Fruit fly (Drosophila melanogaster) whole organism, embryonic: ENCODE measurements around the gene CG4115.
A peak's percentile ranks its signal among the peaks of the same experiment; 100 is the strongest.

Experiments
- CG13296 ChIP-seq: fragments of 200-800 bp; sonication (Bioruptor generic); optimal IDR thresholded peaks from 3 replicates; lab custom pipeline; 2018; ENCODE audit warnings: missing biosample characterization, mild to moderate bottlenecking, missing genetic modification characterization
- CG14050 ChIP-seq: fragments of 200-800 bp; sonication (Bioruptor generic); IDR thresholded peaks from 3 replicates; pipeline ENCODE4 v1.3.6; 2022; ENCODE audit warnings: missing biosample characterization, missing genetic modification characterization
- CG14441 ChIP-seq: fragments of 200-800 bp; sonication (Bioruptor generic); IDR thresholded peaks from 2 replicates; pipeline ENCODE4 v1.3.6; 2022; ENCODE audit warnings: missing biosample characterization, missing genetic modification characterization
- CG15696 ChIP-seq: fragments of 200-800 bp; sonication (Bioruptor generic); optimal IDR thresholded peaks from 2 replicates; lab custom pipeline; 2019; ENCODE audit warnings: missing biosample characterization, mild to moderate bottlenecking, missing genetic modification characterization, moderate library complexity
- CG1602 ChIP-seq: fragments of 200-800 bp; sonication (Bioruptor generic); optimal IDR thresholded peaks from 3 replicates; lab custom pipeline; 2016; ENCODE audit warnings: missing biosample characterization, missing genetic modification characterization
- CG17328 ChIP-seq: fragments of 200-800 bp; sonication (Bioruptor generic); IDR thresholded peaks from 2 replicates; pipeline ENCODE4 v1.3.6; 2022; ENCODE audit warnings: missing biosample characterization, missing genetic modification characterization
- CG2116 ChIP-seq: fragments of 200-800 bp; sonication (Bioruptor generic); optimal IDR thresholded peaks from 3 replicates; lab custom pipeline; 2018; ENCODE audit warnings: missing biosample characterization, mild to moderate bottlenecking, missing genetic modification characterization
- CG31224 ChIP-seq: fragments of 200-800 bp; sonication (Bioruptor generic); IDR thresholded peaks from 2 replicates; pipeline ENCODE4 v1.3.6; 2022; ENCODE audit warnings: missing biosample characterization, missing genetic modification characterization
- CG31388 ChIP-seq: fragments of 200-800 bp; sonication (Bioruptor generic); optimal IDR thresholded peaks from 2 replicates; lab custom pipeline; 2016; ENCODE audit warnings: missing biosample characterization, missing genetic modification characterization
- CG3281 ChIP-seq: fragments of 200-800 bp; sonication (Bioruptor generic); optimal IDR thresholded peaks from 3 replicates; lab custom pipeline; 2017; ENCODE audit warnings: missing biosample characterization, mild to moderate bottlenecking, missing genetic modification characterization
- CG33213 ChIP-seq: fragments of 200-800 bp; sonication (Bioruptor generic); optimal IDR thresholded peaks from 3 replicates; lab custom pipeline; 2016; ENCODE audit warnings: missing biosample characterization, missing genetic modification characterization
- CG4730 ChIP-seq: fragments of 200-800 bp; sonication (Bioruptor generic); IDR thresholded peaks from 2 replicates; pipeline ENCODE4 v1.3.6; 2022; ENCODE audit warnings: missing biosample characterization, missing genetic modification characterization
- CG6813 ChIP-seq: fragments of 200-800 bp; sonication (Bioruptor generic); optimal IDR thresholded peaks from 2 replicates; lab custom pipeline; 2017; ENCODE audit warnings: missing biosample characterization, missing genetic modification characterization, mild to moderate bottlenecking, moderate library complexity, missing genetic modification reagents
- D19A ChIP-seq: fragments of 200-800 bp; optimal IDR thresholded peaks from 3 replicates; lab custom pipeline; 2019; ENCODE audit warnings: missing biosample characterization, mild to moderate bottlenecking, missing genetic modification characterization, moderate library complexity
- Drgx ChIP-seq: fragments of 200-800 bp; sonication (Bioruptor generic); IDR thresholded peaks from 2 replicates; pipeline ENCODE4 v1.3.6; 2022; ENCODE audit warnings: missing biosample characterization, missing genetic modification characterization
- HLHmδ ChIP-seq: fragments of 200-800 bp; sonication (Bioruptor generic); optimal IDR thresholded peaks from 2 replicates; lab custom pipeline; 2018; ENCODE audit warnings: missing biosample characterization, mild to moderate bottlenecking, missing genetic modification characterization, moderate library complexity
- HmgD ChIP-seq: fragments of 200-800 bp; sonication (Bioruptor generic); optimal IDR thresholded peaks from 3 replicates; lab custom pipeline; 2016; ENCODE audit warnings: missing biosample characterization, missing genetic modification characterization
- MTF-1 ChIP-seq: fragments of 200-800 bp; sonication (Bioruptor generic); optimal IDR thresholded peaks from 2 replicates; lab custom pipeline; 2018; ENCODE audit warnings: missing biosample characterization, mild to moderate bottlenecking, missing genetic modification characterization, borderline replicate concordance
- Ptx1 ChIP-seq: fragments of 200-800 bp; sonication (Bioruptor generic); IDR thresholded peaks from 2 replicates; pipeline ENCODE4 v1.3.6; 2022; ENCODE audit warnings: missing biosample characterization, missing genetic modification characterization
- Ravus ChIP-seq: fragments of 200-800 bp; sonication (Bioruptor generic); IDR thresholded peaks from 2 replicates; pipeline ENCODE4 v1.3.6; 2022; ENCODE audit warnings: missing biosample characterization, missing genetic modification characterization
- ap ChIP-seq: fragments of 200-800 bp; sonication (Bioruptor generic); IDR thresholded peaks from 2 replicates; pipeline ENCODE4 v1.3.6; 2022; ENCODE audit warnings: missing biosample characterization, missing genetic modification characterization
- az2 ChIP-seq: fragments of 200-800 bp; sonication (Bioruptor generic); optimal IDR thresholded peaks from 3 replicates; lab custom pipeline; 2016; ENCODE audit warnings: missing biosample characterization, missing genetic modification characterization
- cato ChIP-seq: fragments of 200-800 bp; sonication (Bioruptor generic); optimal IDR thresholded peaks from 2 replicates; lab custom pipeline; 2016; ENCODE audit warnings: missing biosample characterization, missing genetic modification characterization, borderline replicate concordance
- chinmo ChIP-seq: fragments of 200-800 bp; sonication (Bioruptor generic); IDR thresholded peaks from 4 replicates; pipeline ENCODE4 v1.3.6; 2022; ENCODE audit warnings: missing biosample characterization, missing genetic modification characterization; ENCODE audit not compliant: partially characterized antibody
- eve ChIP-seq, 2 experiments: fragments of >200 bp; optimal IDR thresholded peaks; 2 replicates each; lab custom pipeline; 2017; ENCODE audit warnings: missing biosample characterization in 2 of 2, missing genetic modification characterization in 2 of 2
- exex ChIP-seq: fragments of 200-800 bp; sonication (Bioruptor generic); optimal IDR thresholded peaks from 4 replicates; lab custom pipeline; 2018; ENCODE audit warnings: missing biosample characterization, mild to moderate bottlenecking, missing genetic modification characterization, moderate library complexity
- gfzf ChIP-seq: fragments of 200-800 bp; sonication (Bioruptor generic); optimal IDR thresholded peaks from 2 replicates; lab custom pipeline; 2016; ENCODE audit warnings: missing biosample characterization, mild to moderate bottlenecking, missing genetic modification characterization, moderate library complexity
- klu ChIP-seq: fragments of 200-800 bp; sonication (Bioruptor generic); IDR thresholded peaks from 2 replicates; pipeline ENCODE4 v1.3.6; 2022; ENCODE audit warnings: missing biosample characterization, missing genetic modification characterization
- nau ChIP-seq: fragments of 200-800 bp; sonication (Bioruptor generic); optimal IDR thresholded peaks from 3 replicates; lab custom pipeline; 2017; ENCODE audit warnings: missing biosample characterization, mild to moderate bottlenecking, missing genetic modification characterization, missing genetic modification reagents
- odd ChIP-seq: fragments of 200-800 bp; sonication (Bioruptor generic); optimal IDR thresholded peaks from 2 replicates; lab custom pipeline; 2017; ENCODE audit warnings: missing biosample characterization, mild to moderate bottlenecking, missing genetic modification characterization
- org-1 ChIP-seq: fragments of 200-800 bp; sonication (Bioruptor generic); optimal IDR thresholded peaks from 2 replicates; lab custom pipeline; 2017; ENCODE audit warnings: missing biosample characterization, missing genetic modification characterization
- sens ChIP-seq: fragments of 200-800 bp; sonication (Bioruptor generic); peaks from one replicate; lab custom pipeline; 2016; ENCODE audit warnings: missing biosample characterization, missing genetic modification characterization
- stwl ChIP-seq: fragments of 200-800 bp; sonication (Bioruptor generic); optimal IDR thresholded peaks from 3 replicates; lab custom pipeline; 2018; ENCODE audit warnings: missing biosample characterization, mild to moderate bottlenecking, missing genetic modification characterization, moderate library complexity
- sug ChIP-seq: fragments of 200-800 bp; optimal IDR thresholded peaks from 2 replicates; lab custom pipeline; 2019; ENCODE audit warnings: missing biosample characterization, mild to moderate bottlenecking, missing genetic modification characterization, moderate library complexity
- tin ChIP-seq: fragments of 200-800 bp; sonication (Bioruptor generic); optimal IDR thresholded peaks from 3 replicates; lab custom pipeline; 2016; ENCODE audit warnings: missing biosample characterization, missing genetic modification characterization
- z ChIP-seq: fragments of 200-800 bp; sonication (Bioruptor generic); IDR thresholded peaks from 3 replicates; pipeline ENCODE4 v1.3.6; 2022; ENCODE audit warnings: missing biosample characterization, missing genetic modification characterization
- zen ChIP-seq: fragments of 200-800 bp; sonication (Bioruptor generic); optimal IDR thresholded peaks from 3 replicates; lab custom pipeline; 2018; ENCODE audit warnings: missing biosample characterization, mild to moderate bottlenecking, missing genetic modification characterization, moderate library complexity
- zen2 ChIP-seq: fragments of 200-800 bp; sonication (Bioruptor generic); IDR thresholded peaks from 3 replicates; pipeline ENCODE4 v1.3.6; 2022; ENCODE audit warnings: missing biosample characterization, missing genetic modification characterization; ENCODE audit not compliant: partially characterized antibody

The CG4115 gene

dm6 chr3R:12369135-12369792, 9.5 kb downstream of the CG4115 start, which contains the start of gene GstD1 (continued):
- TF ChIP-seq ap (no peak), Drgx (GFP tag; lab: Robert Waterston, UW) (peak; percentile 78), D19A (tag; lab: Kevin White, UChicago) (peak; percentile 98), gfzf (no peak), klu (GFP tag; lab: Robert Waterston, UW) (no peak), chinmo (GFP tag; lab: Robert Waterston, UW) (peak; percentile 90), z (GFP tag; lab: Robert Waterston, UW) (no peak), HmgD (no peak), CG14441 (no peak; the same call in 1 of the 2 replicates), CG31224 (GFP tag; lab: Robert Waterston, UW) (peak; percentile 17; the same call in 1 of the 2 replicates), CG14050 (no peak), tin (GFP tag; lab: Kevin White, UChicago) (peak; percentile 20), CG13296 (GFP tag; lab: Kevin White, UChicago) (no peak)

dm6 chr3R:12369793-12370642, 10.2 kb downstream of the CG4115 start:
- TF ChIP-seq Ptx1 (GFP tag; lab: Robert Waterston, UW) (0 out of 2 replicates have a peak, but pooled peaks have one; percentile 1), nau (GFP tag; lab: Kevin White, UChicago) (peak; percentile 0), CG31388 (GFP tag; lab: Kevin White, UChicago) (peak; percentile 2), zen2 (GFP tag; lab: Robert Waterston, UW) (no peak), odd (GFP tag; lab: Kevin White, UChicago) (no peak), sug (tag; lab: Kevin White, UChicago) (peak; percentile 97), org-1 (GFP tag; lab: Kevin White, UChicago) (no peak), zen (tag; lab: Kevin White, UChicago) (peak; percentile 30), sens (GFP tag; lab: Kevin White, UChicago) (peak; percentile 69), exex (no peak), cato (no peak), CG4730 (GFP tag; lab: Robert Waterston, UW) (no peak), Ravus (GFP tag; lab: Robert Waterston, UW) (no peak), CG6813 (GFP tag; lab: Kevin White, UChicago) (peak; percentile 47), CG33213 (GFP tag; lab: Kevin White, UChicago) (peak; percentile 18), az2 (GFP tag; lab: Kevin White, UChicago) (peak; percentile 4), CG15696 (tag; lab: Kevin White, UChicago) (peak; percentile 67), CG3281 (peak; percentile 2), CG1602 (GFP tag; lab: Kevin White, UChicago) (no peak), MTF-1 (GFP tag; lab: Kevin White, UChicago) (peak; percentile 62), eve (GFP tag; optimal IDR thresholded peaks at IDR 0.05; lab: Kevin White, UChicago) (peak in 1 of 2 experiments; percentile 13), CG17328 (no peak), stwl (tag; lab: Kevin White, UChicago) (peak; percentile 23), HLHmδ (GFP tag; lab: Kevin White, UChicago) (no peak), CG2116 (GFP tag; lab: Kevin White, UChicago) (no peak)
